Fruit fly (Drosophila melanogaster) Kc167 (cell line): ENCODE data around the gene Alp11.

Experiments
- Myc ChIP-seq: fragments of >200 bp; optimal IDR thresholded peaks from 2 replicates; lab custom pipeline; 2017; ENCODE audit warnings: missing external identifiers
- Sin3A ChIP-seq: fragments of >200 bp; optimal IDR thresholded peaks from 2 replicates; lab custom pipeline; 2018; ENCODE audit warnings: missing external identifiers
- h ChIP-seq: fragments of >200 bp; optimal IDR thresholded peaks from 3 replicates; lab custom pipeline; 2018; ENCODE audit warnings: missing external identifiers
- insv ChIP-seq: fragments of >200 bp; optimal IDR thresholded peaks from 3 replicates; lab custom pipeline; 2018; ENCODE audit warnings: missing external identifiers
- psq ChIP-seq: fragments of >200 bp; optimal IDR thresholded peaks from 2 replicates; lab custom pipeline; 2017; ENCODE audit warnings: missing external identifiers
- ttk ChIP-seq: sonication (Bioruptor generic); optimal IDR thresholded peaks from 2 replicates; lab custom pipeline; 2017; ENCODE audit warnings: missing external identifiers

The Alp11 gene

dm6 chrX:15622970-15623402 lies 35.5 kb downstream of the Alp11 start:
- TF ChIP-seq ttk (no peak), Myc (lab: Kevin White, UChicago) (no peak), Sin3A (lab: Kevin White, UChicago) (no peak), h (lab: Kevin White, UChicago) (no peak), insv (lab: Kevin White, UChicago) (no peak), psq (no peak)

- TF ChIP-seq psq (no peak), ttk (no peak), Sin3A (lab: Kevin White, UChicago) (no peak), h (lab: Kevin White, UChicago) (no peak), insv (lab: Kevin White, UChicago) (no peak), Myc (lab: Kevin White, UChicago) (no peak)
These were observed 36.3 kb downstream of the Alp11 start for dm6 chrX:15623809-15624208.

- TF ChIP-seq h (lab: Kevin White, UChicago) (no peak), psq (no peak), Sin3A (lab: Kevin White, UChicago) (no peak), Myc (lab: Kevin White, UChicago) (no peak), insv (lab: Kevin White, UChicago) (no peak), ttk (no peak)
These were observed 38.7 kb downstream of the Alp11 start for dm6 chrX:15626279-15626678.

DNA sequence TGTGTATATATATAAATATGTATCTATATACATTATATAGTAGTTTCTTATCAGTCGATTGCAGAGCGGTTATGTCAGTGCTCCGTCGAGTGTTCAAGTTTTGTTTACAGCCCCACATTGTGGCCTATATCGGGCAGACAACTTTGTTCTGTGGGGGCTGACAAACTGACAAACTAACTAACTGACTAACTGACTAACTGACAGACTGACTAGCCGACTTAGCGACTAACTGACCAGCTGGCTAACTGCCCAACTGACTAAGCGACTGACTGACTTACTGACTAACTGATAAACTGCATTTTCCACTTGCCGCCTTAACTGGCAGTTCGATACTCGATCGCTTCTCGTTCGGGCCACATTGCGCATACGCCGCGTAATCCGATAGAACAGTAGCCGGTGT lies 42.4 kb downstream of the Alp11 start:
- no peak for TF ChIP-seq insv (lab: Kevin White, UChicago)
- TF ChIP-seq h (lab: Kevin White, UChicago) = no peak
- no peak for TF ChIP-seq Sin3A (lab: Kevin White, UChicago)
- TF ChIP-seq psq = no peak
- no peak for TF ChIP-seq ttk
- TF ChIP-seq Myc (lab: Kevin White, UChicago) = no peak

dm6 chrX:15630815-15631214 lies 43.3 kb downstream of the Alp11 start:
- no peak for TF ChIP-seq h (lab: Kevin White, UChicago)
- TF ChIP-seq ttk = no peak
- no peak for TF ChIP-seq Sin3A (lab: Kevin White, UChicago)
- no peak for TF ChIP-seq Myc (lab: Kevin White, UChicago)
- TF ChIP-seq insv (lab: Kevin White, UChicago) = no peak
- no peak for TF ChIP-seq psq

DNA sequence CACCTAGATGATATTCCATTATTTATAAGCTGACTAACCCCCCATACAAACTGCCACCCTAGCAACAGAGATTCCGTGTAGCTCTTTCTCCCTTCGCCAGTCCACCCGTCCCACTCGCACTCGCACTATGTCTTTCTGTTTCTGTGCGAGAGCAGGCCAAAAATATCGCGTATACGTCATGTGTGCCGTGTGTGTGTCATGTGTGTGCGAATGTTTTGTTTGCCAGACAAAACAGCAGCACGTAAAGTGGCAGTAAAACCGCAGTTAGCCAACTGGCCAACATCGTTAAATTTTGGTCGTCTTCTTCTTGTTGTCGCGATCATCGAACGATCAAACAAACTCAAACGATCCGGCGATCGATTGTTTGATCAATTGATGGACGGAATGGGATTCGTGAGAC lies 43.9 kb downstream of the Alp11 start:
- no peak for TF ChIP-seq h (lab: Kevin White, UChicago)
- TF ChIP-seq insv (lab: Kevin White, UChicago) = no peak
- no peak for TF ChIP-seq Sin3A (lab: Kevin White, UChicago)
- no peak for TF ChIP-seq psq
- no peak for TF ChIP-seq ttk
- TF ChIP-seq Myc (lab: Kevin White, UChicago) = no peak

DNA sequence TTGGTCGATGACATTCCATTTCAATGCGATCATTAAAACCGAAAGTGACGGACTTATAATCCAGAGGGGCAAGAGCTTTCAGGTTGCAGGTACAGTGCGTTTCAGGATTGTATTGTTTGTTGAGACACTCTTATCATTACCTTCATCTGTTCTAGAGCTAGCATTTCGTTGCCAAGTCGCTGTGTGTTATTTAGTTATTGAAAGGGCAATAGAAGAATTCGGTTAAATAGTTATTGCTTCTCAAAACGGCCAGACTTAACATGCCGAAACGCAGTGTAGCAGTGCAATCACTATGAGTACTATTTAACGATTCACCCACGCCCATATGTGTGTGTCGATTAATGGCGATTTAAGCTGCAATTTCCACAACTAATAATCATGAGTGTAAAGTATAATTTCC lies 45.1 kb downstream of the Alp11 start:
- TF ChIP-seq Myc (lab: Kevin White, UChicago) (no peak), ttk (no peak), h (lab: Kevin White, UChicago) (no peak), insv (lab: Kevin White, UChicago) (no peak), psq (no peak), Sin3A (lab: Kevin White, UChicago) (no peak)

dm6 chrX:15633313-15633727 lies 45.8 kb downstream of the Alp11 start, which contains the start of gene sog:
Gene sog (minus strand): TSS chrX:15633434.
- TF ChIP-seq h (lab: Kevin White, UChicago) = no peak
- TF ChIP-seq ttk = no peak
- TF ChIP-seq Myc (lab: Kevin White, UChicago) = no peak
- TF ChIP-seq Sin3A (lab: Kevin White, UChicago) = no peak
